Worm (Caenorhabditis elegans) whole organism, L3 larva: ENCODE measurements around the gene Y44A6D.3.

ENCODE experiments used
- R02D3.7 ChIP-seq: fragments of 150-350 bp; optimal IDR thresholded peaks from 2 replicates; lab custom pipeline; 2014; ENCODE audit warnings: missing biosample characterization, missing genetic modification characterization
- ZK546.5 ChIP-seq: sonication (generic microtip); optimal IDR thresholded peaks from 2 replicates; lab custom pipeline; 2017; ENCODE audit warnings: missing biosample characterization, missing genetic modification characterization
- aly-2 ChIP-seq: fragments of 150-350 bp; optimal IDR thresholded peaks from 2 replicates; lab custom pipeline; 2014; ENCODE audit warnings: missing biosample characterization, missing genetic modification characterization
- ama-1 ChIP-seq: fragments of 150-350 bp; optimal IDR thresholded peaks from 2 replicates; lab custom pipeline; 2018
- ceh-82 ChIP-seq: fragments of 150-350 bp; optimal IDR thresholded peaks from 2 replicates; lab custom pipeline; 2014; ENCODE audit warnings: missing biosample characterization, missing genetic modification characterization
- egl-27 ChIP-seq: sonication (generic microtip); optimal IDR thresholded peaks from 4 replicates; lab custom pipeline; 2017; ENCODE audit warnings: missing biosample characterization, missing genetic modification reagents, missing genetic modification characterization
- egl-5 ChIP-seq: fragments of 150-350 bp; optimal IDR thresholded peaks from 2 replicates; lab custom pipeline; 2017; ENCODE audit warnings: missing biosample characterization, missing genetic modification reagents, missing genetic modification characterization, inconsistent platforms
- elt-1 ChIP-seq: fragments of 150-350 bp; optimal IDR thresholded peaks from 2 replicates; lab custom pipeline; 2014; ENCODE audit warnings: missing biosample characterization, missing genetic modification characterization
- elt-2 ChIP-seq: sonication (generic microtip); optimal IDR thresholded peaks from 2 replicates; lab custom pipeline; 2016; ENCODE audit warnings: missing genetic modification reagents, mild to moderate bottlenecking, missing genetic modification characterization, missing compliant biosample characterization
- elt-3 ChIP-seq, 3 experiments: fragments of 150-350 bp in 1 of 3; sonication (generic microtip) in 2 of 3; optimal IDR thresholded peaks; 2 replicates in 2 of 3; 4 replicates in 1 of 3; lab custom pipeline; 2014 to 2017; ENCODE audit warnings: missing biosample characterization in 3 of 3, missing genetic modification characterization in 3 of 3
- eor-1 ChIP-seq, 2 experiments: fragments of 150-350 bp; optimal IDR thresholded peaks; 2 replicates each; lab custom pipeline; 2014 to 2018; ENCODE audit warnings: missing biosample characterization in 2 of 2, missing genetic modification characterization in 2 of 2
- fkh-10 ChIP-seq: sonication (generic microtip); optimal IDR thresholded peaks from 2 replicates; lab custom pipeline; 2017; ENCODE audit warnings: missing biosample characterization, missing genetic modification reagents, missing genetic modification characterization
- fkh-2 ChIP-seq: fragments of 150-350 bp; optimal IDR thresholded peaks from 2 replicates; lab custom pipeline; 2014; ENCODE audit warnings: missing biosample characterization, missing genetic modification reagents, missing genetic modification characterization
- fos-1 ChIP-seq: fragments of 150-350 bp; optimal IDR thresholded peaks from 2 replicates; lab custom pipeline; 2014; ENCODE audit warnings: missing biosample characterization, missing genetic modification characterization
- jun-1 ChIP-seq: fragments of 150-350 bp; optimal IDR thresholded peaks from 2 replicates; lab custom pipeline; 2014; ENCODE audit warnings: missing biosample characterization, missing genetic modification reagents, missing genetic modification characterization
- lin-15B ChIP-seq: fragments of 150-350 bp; optimal IDR thresholded peaks from 2 replicates; lab custom pipeline; 2014; ENCODE audit warnings: missing biosample characterization, missing genetic modification characterization
- lin-39 ChIP-seq: fragments of 150-350 bp; optimal IDR thresholded peaks from 2 replicates; lab custom pipeline; 2018; ENCODE audit warnings: missing biosample characterization, missing genetic modification reagents, missing genetic modification characterization
- lsy-12 ChIP-seq: sonication (generic microtip); optimal IDR thresholded peaks from 2 replicates; lab custom pipeline; 2016; ENCODE audit warnings: mild to moderate bottlenecking, missing genetic modification characterization, missing compliant biosample characterization
- nfya-1 ChIP-seq: sonication (generic microtip); optimal IDR thresholded peaks from 2 replicates; lab custom pipeline; 2017; ENCODE audit warnings: missing genetic modification characterization, mild to moderate bottlenecking, missing compliant biosample characterization, antibody characterized with exemption, moderate library complexity; ENCODE audit not compliant: insufficient read depth
- nhr-23 ChIP-seq: fragments of 150-350 bp; optimal IDR thresholded peaks from 2 replicates; lab custom pipeline; 2014; ENCODE audit warnings: missing biosample characterization, missing genetic modification reagents, missing genetic modification characterization
- nhr-25 ChIP-seq: sonication (generic microtip); optimal IDR thresholded peaks from 2 replicates; lab custom pipeline; 2017; ENCODE audit warnings: missing biosample characterization, missing genetic modification characterization
- nhr-28 ChIP-seq: fragments of 150-350 bp; optimal IDR thresholded peaks from 2 replicates; lab custom pipeline; 2014; ENCODE audit warnings: missing biosample characterization, missing genetic modification characterization
- nhr-43 ChIP-seq: sonication (generic microtip); optimal IDR thresholded peaks from 2 replicates; lab custom pipeline; 2016; ENCODE audit warnings: mild to moderate bottlenecking, missing genetic modification characterization, missing compliant biosample characterization; ENCODE audit not compliant: poor library complexity, severe bottlenecking
- nhr-67 ChIP-seq: fragments of 150-350 bp; optimal IDR thresholded peaks from 2 replicates; lab custom pipeline; 2014; ENCODE audit warnings: missing biosample characterization, missing genetic modification characterization
- nhr-76 ChIP-seq: fragments of 150-350 bp; sonication (generic microtip); optimal IDR thresholded peaks from 5 replicates; lab custom pipeline; 2014; ENCODE audit warnings: missing biosample characterization, missing genetic modification characterization
- nhr-77 ChIP-seq: fragments of 150-350 bp; optimal IDR thresholded peaks from 2 replicates; lab custom pipeline; 2014; ENCODE audit warnings: missing biosample characterization, missing genetic modification characterization
- pha-4 ChIP-seq: fragments of 150-350 bp; optimal IDR thresholded peaks from 2 replicates; lab custom pipeline; 2014; ENCODE audit warnings: missing biosample characterization, missing genetic modification reagents, missing genetic modification characterization
- pqm-1 ChIP-seq: fragments of 150-350 bp; optimal IDR thresholded peaks from 2 replicates; lab custom pipeline; 2017; ENCODE audit warnings: missing biosample characterization, missing genetic modification characterization, inconsistent platforms
- skn-1 ChIP-seq: fragments of 150-350 bp; optimal IDR thresholded peaks from 2 replicates; lab custom pipeline; 2014; ENCODE audit warnings: missing biosample characterization, missing genetic modification characterization
- tbx-2 ChIP-seq: sonication (generic microtip); optimal IDR thresholded peaks from 2 replicates; lab custom pipeline; 2016; ENCODE audit warnings: mild to moderate bottlenecking, missing genetic modification characterization, missing compliant biosample characterization
- unc-39 ChIP-seq: sonication (generic microtip); optimal IDR thresholded peaks from 4 replicates; lab custom pipeline; 2017; ENCODE audit warnings: missing biosample characterization, missing genetic modification characterization
- zag-1 ChIP-seq: fragments of 150-350 bp; optimal IDR thresholded peaks from 2 replicates; lab custom pipeline; 2014; ENCODE audit warnings: missing biosample characterization, missing genetic modification characterization
- ztf-4 ChIP-seq: fragments of 150-350 bp; optimal IDR thresholded peaks from 2 replicates; lab custom pipeline; 2014; ENCODE audit warnings: missing biosample characterization, missing genetic modification characterization

Gene Y44A6D.3

DNA sequence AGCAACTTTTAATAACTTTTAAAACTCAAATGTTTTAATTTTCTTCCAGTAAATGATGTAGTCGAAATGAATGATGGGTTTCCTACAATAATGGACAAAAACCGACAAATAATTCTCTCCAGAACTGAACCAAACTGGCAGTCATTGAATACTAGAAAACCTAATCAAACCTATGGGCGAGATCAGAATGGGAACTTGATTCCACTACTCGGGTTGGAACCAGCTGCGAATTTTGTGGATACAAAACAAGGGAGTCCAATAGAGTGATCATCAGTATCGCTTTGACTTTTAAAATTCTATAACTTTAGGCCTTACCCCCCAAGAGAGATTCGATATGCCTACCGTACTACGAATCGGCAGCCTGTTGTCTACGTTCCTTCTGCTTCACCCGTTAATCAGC, 34.4 kb upstream of the Y44A6D.3 start:
- TF ChIP-seq elt-3 (tag; optimal IDR thresholded peaks at IDR 0.05; lab: Kevin White, UChicago): no peak
- TF ChIP-seq zag-1: no peak
- TF ChIP-seq egl-27 (tag; lab: Kevin White, UChicago): no peak
- TF ChIP-seq unc-39 (tag; lab: Kevin White, UChicago): no peak
- TF ChIP-seq nhr-67 (tag; lab: Kevin White, UChicago): no peak
- no peak for TF ChIP-seq nhr-43 (tag; lab: Kevin White, UChicago)
- TF ChIP-seq eor-1 (tag; optimal IDR thresholded peaks at IDR 0.05; lab: Kevin White, UChicago): no peak
- TF ChIP-seq egl-5 (tag; lab: Kevin White, UChicago): no peak
- no peak for TF ChIP-seq nhr-76 (tag; lab: Kevin White, UChicago)
- TF ChIP-seq lsy-12 (tag; lab: Kevin White, UChicago): no peak
- TF ChIP-seq lin-15B (tag; lab: Kevin White, UChicago): no peak
- no peak for TF ChIP-seq fkh-2 (tag; lab: Kevin White, UChicago)
- TF ChIP-seq, all 47 proteins: peak for 0

- TF ChIP-seq egl-27 (tag; lab: Kevin White, UChicago) (no peak), jun-1 (tag; lab: Kevin White, UChicago) (no peak), fkh-10 (no peak), tbx-2 (tag; lab: Kevin White, UChicago) (no peak), elt-1 (tag; lab: Kevin White, UChicago) (no peak), ceh-82 (no peak), egl-5 (tag; lab: Kevin White, UChicago) (no peak), nfya-1 (tag; lab: Kevin White, UChicago) (no peak), nhr-25 (tag; lab: Kevin White, UChicago) (no peak), lsy-12 (tag; lab: Kevin White, UChicago) (no peak)
These were observed 32.9 kb upstream of the Y44A6D.3 start, which contains the start of the genes gcy-22 and grl-14 for ce11 chrV:20824962-20825609. Gene gcy-22 (minus strand): TSS chrV:20825062. Gene grl-14 (plus strand): TSS chrV:20825559.

- TF ChIP-seq nhr-67 (tag; lab: Kevin White, UChicago): no peak
- TF ChIP-seq pqm-1 (tag; lab: Kevin White, UChicago): no peak
- no peak for TF ChIP-seq nhr-76 (tag; lab: Kevin White, UChicago)
- TF ChIP-seq ztf-4: no peak
- no peak for TF ChIP-seq lin-39 (tag; lab: Kevin White, UChicago)
- TF ChIP-seq fos-1 (tag; lab: Kevin White, UChicago): no peak
- TF ChIP-seq lsy-12 (tag; lab: Kevin White, UChicago): no peak
- no peak for TF ChIP-seq nhr-28 (tag; lab: Kevin White, UChicago)
- TF ChIP-seq unc-39 (tag; lab: Kevin White, UChicago): no peak
- no peak for TF ChIP-seq pha-4 (tag; lab: Kevin White, UChicago)
- no peak for TF ChIP-seq ceh-82
These were observed 27.8 kb upstream of the Y44A6D.3 start, which contains the start of gene T03D8.6 for ce11 chrV:20820033-20820432. Gene T03D8.6 (minus strand): TSS chrV:20820330.

DNA sequence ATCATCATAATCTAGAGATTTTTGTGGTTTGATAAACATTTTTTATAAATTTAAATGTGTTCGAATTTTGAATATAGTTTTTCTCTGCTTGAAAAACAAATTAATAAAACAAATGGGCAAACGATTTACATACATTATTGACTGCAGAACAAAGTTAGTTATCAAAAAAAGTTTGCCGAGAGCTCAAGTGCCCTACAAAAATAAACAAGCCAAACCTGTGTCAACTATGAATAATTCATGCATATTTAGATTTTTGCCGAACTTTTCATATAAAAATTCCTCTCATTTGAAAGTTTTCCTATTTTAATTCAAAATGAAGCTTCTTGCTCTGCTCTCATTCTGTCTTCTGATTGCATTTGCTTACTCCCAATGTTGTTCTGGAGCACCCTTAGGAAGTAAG, 23.6 kb upstream of the Y44A6D.3 start, which contains the start of gene sshk-1:
Gene sshk-1 (plus strand): TSS at position 301 of the 400 bp plus-strand sequence.
- TF ChIP-seq lsy-12 (tag; lab: Kevin White, UChicago) (no peak), nhr-23 (no peak), tbx-2 (tag; lab: Kevin White, UChicago) (no peak), aly-2 (tag; lab: Kevin White, UChicago) (no peak), elt-1 (tag; lab: Kevin White, UChicago) (no peak), elt-2 (no peak), R02D3.7 (tag; lab: Kevin White, UChicago) (no peak), nhr-77 (tag; lab: Kevin White, UChicago) (no peak), ama-1 (lab: Kevin White, UChicago) (no peak), skn-1 (tag; lab: Kevin White, UChicago) (no peak), ZK546.5 (tag; lab: Kevin White, UChicago) (no peak), jun-1 (tag; lab: Kevin White, UChicago) (no peak), lin-39 (tag; lab: Kevin White, UChicago) (no peak)
